Fruit fly (Drosophila melanogaster) whole organism, pupa: ENCODE results near the gene Sidpn.
A peak's percentile ranks its signal among the peaks of the same experiment; 100 is the strongest.

Experiments used
- CG10348 ChIP-seq: fragments of 200-800 bp; sonication (Bioruptor generic); IDR thresholded peaks from 2 replicates; pipeline ENCODE4 v1.3.6; 2022; ENCODE audit warnings: missing biosample characterization, missing genetic modification characterization
- CG12605 ChIP-seq: fragments of 200-800 bp; sonication (Bioruptor generic); IDR thresholded peaks from 2 replicates; pipeline ENCODE4 v1.3.6; 2022; ENCODE audit warnings: missing biosample characterization, missing genetic modification characterization
- CG13204 ChIP-seq: fragments of 200-800 bp; sonication (Bioruptor generic); optimal IDR thresholded peaks from 2 replicates; lab custom pipeline; 2018; ENCODE audit warnings: missing biosample characterization, mild to moderate bottlenecking, missing genetic modification characterization, moderate library complexity
- CG14655 ChIP-seq: fragments of 200-800 bp; sonication (Bioruptor generic); optimal IDR thresholded peaks from 3 replicates; lab custom pipeline; 2017; ENCODE audit warnings: mild to moderate bottlenecking, missing biosample characterization, missing genetic modification reagents, missing genetic modification characterization
- CG15710 ChIP-seq: fragments of 200-800 bp; sonication (Bioruptor generic); optimal IDR thresholded peaks from 2 replicates; lab custom pipeline; 2018; ENCODE audit warnings: missing biosample characterization, mild to moderate bottlenecking, missing genetic modification characterization, moderate library complexity
- CG17806 ChIP-seq: fragments of 200-800 bp; sonication (Bioruptor generic); optimal IDR thresholded peaks from 2 replicates; lab custom pipeline; 2018; ENCODE audit warnings: missing biosample characterization, mild to moderate bottlenecking, missing genetic modification characterization, moderate library complexity
- CG32121 ChIP-seq: fragments of 200-800 bp; sonication (Bioruptor generic); IDR thresholded peaks from 2 replicates; pipeline ENCODE4 v1.3.6; 2022; ENCODE audit warnings: missing biosample characterization, missing genetic modification characterization
- CG34367 ChIP-seq: fragments of 200-800 bp; sonication (Bioruptor generic); optimal IDR thresholded peaks from 2 replicates; lab custom pipeline; 2018; ENCODE audit warnings: missing biosample characterization, mild to moderate bottlenecking, missing genetic modification characterization
- CG4496 ChIP-seq: fragments of 200-800 bp; sonication (Bioruptor generic); IDR thresholded peaks from 3 replicates; pipeline ENCODE4 v1.3.6; 2022; ENCODE audit warnings: missing biosample characterization, missing genetic modification characterization
- CG8159 ChIP-seq: fragments of 200-800 bp; sonication (Bioruptor generic); optimal IDR thresholded peaks from 3 replicates; lab custom pipeline; 2018; ENCODE audit warnings: missing biosample characterization, mild to moderate bottlenecking, missing genetic modification characterization, moderate library complexity
- CG8301 ChIP-seq: fragments of 200-800 bp; sonication (Bioruptor generic); optimal IDR thresholded peaks from 2 replicates; lab custom pipeline; 2018; ENCODE audit warnings: missing biosample characterization, mild to moderate bottlenecking, missing genetic modification characterization
- CG9948 ChIP-seq: fragments of 200-800 bp; sonication (Bioruptor generic); optimal IDR thresholded peaks from 2 replicates; lab custom pipeline; 2018; ENCODE audit warnings: missing biosample characterization, mild to moderate bottlenecking, missing genetic modification characterization, moderate library complexity
- D1 ChIP-seq: fragments of 200-800 bp; sonication (Bioruptor generic); optimal IDR thresholded peaks from 2 replicates; lab custom pipeline; 2018; ENCODE audit warnings: missing biosample characterization, mild to moderate bottlenecking, missing genetic modification characterization, moderate library complexity
- EcR ChIP-seq: fragments of 200-800 bp; sonication (Bioruptor generic); optimal IDR thresholded peaks from 3 replicates; lab custom pipeline; 2019; ENCODE audit warnings: missing biosample characterization, missing genetic modification characterization, mild to moderate bottlenecking, moderate library complexity, missing genetic modification reagents
- Ets98B ChIP-seq: fragments of 200-800 bp; sonication (Bioruptor generic); IDR thresholded peaks from 2 replicates; pipeline ENCODE4 v1.3.6; 2022; ENCODE audit warnings: missing biosample characterization, missing genetic modification characterization
- Pif1A ChIP-seq: fragments of 200-800 bp; sonication (Bioruptor generic); optimal IDR thresholded peaks from 3 replicates; lab custom pipeline; 2016; ENCODE audit warnings: missing biosample characterization, missing genetic modification characterization
- Pif1B ChIP-seq: fragments of 200-800 bp; sonication (Bioruptor generic); optimal IDR thresholded peaks from 3 replicates; lab custom pipeline; 2016; ENCODE audit warnings: missing biosample characterization, missing genetic modification characterization
- Snoo ChIP-seq: fragments of 200-800 bp; sonication (Bioruptor generic); optimal IDR thresholded peaks from 3 replicates; lab custom pipeline; 2017; ENCODE audit warnings: missing biosample characterization, mild to moderate bottlenecking, missing genetic modification characterization, inconsistent platforms
- fd96Ca ChIP-seq: fragments of 200-800 bp; sonication (Bioruptor generic); IDR thresholded peaks from 3 replicates; pipeline ENCODE4 v1.3.6; 2022; ENCODE audit warnings: missing biosample characterization, missing genetic modification characterization
- gl ChIP-seq: fragments of 200-800 bp; sonication (Bioruptor generic); optimal IDR thresholded peaks from 2 replicates; lab custom pipeline; 2018; ENCODE audit warnings: missing biosample characterization, mild to moderate bottlenecking, missing genetic modification characterization
- rn ChIP-seq: fragments of 200-800 bp; sonication (Bioruptor generic); IDR thresholded peaks from 2 replicates; pipeline ENCODE4 v1.3.6; 2022; ENCODE audit warnings: missing biosample characterization, missing genetic modification characterization

The Sidpn gene

DNA sequence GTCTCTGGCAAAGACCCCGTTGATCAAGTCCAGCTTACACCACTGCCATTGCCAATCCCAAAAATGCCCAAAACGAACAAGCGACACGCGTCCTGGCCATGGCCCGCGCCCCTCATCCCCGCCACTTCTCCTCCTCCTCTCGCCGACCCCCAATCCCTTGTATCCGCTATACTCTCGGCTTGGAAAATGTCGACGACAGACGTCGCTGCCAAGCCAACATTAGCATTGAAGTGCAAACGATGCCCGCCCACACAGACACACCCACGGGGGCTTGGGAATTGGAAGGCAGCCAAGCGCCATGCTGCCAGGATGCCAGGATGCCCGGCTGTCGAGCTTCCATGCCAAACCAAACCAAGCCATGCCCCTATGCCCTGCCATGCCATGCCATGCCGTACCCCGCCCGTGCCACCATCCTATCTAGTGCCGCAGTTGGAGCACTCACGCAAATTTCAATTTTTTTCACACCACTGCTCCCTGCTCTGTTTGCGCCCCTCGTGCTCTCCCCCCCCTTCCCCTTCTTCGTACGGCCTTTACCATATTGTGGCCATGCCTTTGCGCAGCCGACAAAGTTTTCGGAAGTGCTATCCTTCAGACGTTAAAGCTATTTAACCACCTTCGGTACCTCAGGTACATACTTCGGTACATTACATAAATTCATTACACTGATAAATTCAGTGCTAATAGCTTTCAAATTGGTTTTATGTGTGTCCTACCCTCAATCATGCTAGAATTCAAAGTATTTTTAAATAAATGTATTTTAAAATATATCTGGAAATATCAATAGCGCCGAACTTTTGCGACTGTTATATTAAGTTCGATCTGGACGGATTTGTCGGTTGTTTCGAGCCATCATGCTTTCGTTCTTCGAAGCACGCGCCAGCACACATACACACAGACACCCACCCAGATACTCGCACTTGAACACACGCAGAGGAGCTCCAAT lies 6.0 kb upstream of the Sidpn start:
- TF ChIP-seq gl = peak; percentile 75
- peak; percentile 89 for TF ChIP-seq CG8159 (tag; lab: Kevin White, UChicago)
- TF ChIP-seq CG12605 (GFP tag; lab: Robert Waterston, UW) = peak; percentile 49; the same call in 1 of the 2 replicates
- peak; percentile 91 for TF ChIP-seq Pif1B
- peak; percentile 78 for TF ChIP-seq CG17806 (tag; lab: Kevin White, UChicago)
- no peak for TF ChIP-seq Ets98B (GFP tag; lab: Robert Waterston, UW)
- TF ChIP-seq rn (GFP tag; lab: Robert Waterston, UW) = no peak
- peak; percentile 93 for TF ChIP-seq CG15710 (tag; lab: Kevin White, UChicago)
- TF ChIP-seq Pif1A (GFP tag; lab: Kevin White, UChicago) = peak; percentile 81
- TF ChIP-seq CG14655 (GFP tag; lab: Kevin White, UChicago) = peak; percentile 86
- no peak for TF ChIP-seq CG32121
- no peak for TF ChIP-seq CG10348 (GFP tag; lab: Robert Waterston, UW)
- 0 out of 3 replicates have a peak, but pooled peaks have one; percentile 47 for TF ChIP-seq CG4496
- TF ChIP-seq fd96Ca = no peak; the same call in 2 of the 3 replicates
- TF ChIP-seq Snoo (tag; lab: Kevin White, UChicago) = peak; percentile 87
- peak; percentile 72 for TF ChIP-seq CG13204 (GFP tag; lab: Kevin White, UChicago)
- TF ChIP-seq EcR (GFP tag; lab: Kevin White, UChicago) = peak; percentile 9
- peak; percentile 83 for TF ChIP-seq CG34367 (tag; lab: Kevin White, UChicago)
- TF ChIP-seq CG8301 = peak; percentile 81
- peak; percentile 85 for TF ChIP-seq CG9948 (tag; lab: Kevin White, UChicago)
- TF ChIP-seq D1 (tag; lab: Kevin White, UChicago) = peak; percentile 30

DNA sequence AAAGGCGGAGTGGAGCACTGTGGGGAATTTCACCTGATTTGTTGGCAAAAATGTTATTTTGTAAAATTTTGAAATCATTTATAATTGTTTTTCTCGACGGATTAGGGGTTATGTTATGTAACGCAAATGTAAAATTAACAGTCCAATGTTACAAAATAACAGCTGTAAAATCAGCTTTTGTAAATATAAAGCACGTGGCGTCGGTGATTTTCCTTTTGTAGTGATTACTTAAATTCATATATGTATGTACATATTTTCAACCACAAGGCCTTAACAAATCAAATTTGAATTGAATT lies 5.3 kb upstream of the Sidpn start, which contains the start of gene CG15172:
Gene CG15172 (plus strand): TSS at position 197 of the 296 bp plus-strand sequence.
- TF ChIP-seq CG12605 (GFP tag; lab: Robert Waterston, UW) (no peak), gl (no peak), CG4496 (no peak), D1 (tag; lab: Kevin White, UChicago) (no peak), CG9948 (tag; lab: Kevin White, UChicago) (no peak), Snoo (tag; lab: Kevin White, UChicago) (no peak)

DNA sequence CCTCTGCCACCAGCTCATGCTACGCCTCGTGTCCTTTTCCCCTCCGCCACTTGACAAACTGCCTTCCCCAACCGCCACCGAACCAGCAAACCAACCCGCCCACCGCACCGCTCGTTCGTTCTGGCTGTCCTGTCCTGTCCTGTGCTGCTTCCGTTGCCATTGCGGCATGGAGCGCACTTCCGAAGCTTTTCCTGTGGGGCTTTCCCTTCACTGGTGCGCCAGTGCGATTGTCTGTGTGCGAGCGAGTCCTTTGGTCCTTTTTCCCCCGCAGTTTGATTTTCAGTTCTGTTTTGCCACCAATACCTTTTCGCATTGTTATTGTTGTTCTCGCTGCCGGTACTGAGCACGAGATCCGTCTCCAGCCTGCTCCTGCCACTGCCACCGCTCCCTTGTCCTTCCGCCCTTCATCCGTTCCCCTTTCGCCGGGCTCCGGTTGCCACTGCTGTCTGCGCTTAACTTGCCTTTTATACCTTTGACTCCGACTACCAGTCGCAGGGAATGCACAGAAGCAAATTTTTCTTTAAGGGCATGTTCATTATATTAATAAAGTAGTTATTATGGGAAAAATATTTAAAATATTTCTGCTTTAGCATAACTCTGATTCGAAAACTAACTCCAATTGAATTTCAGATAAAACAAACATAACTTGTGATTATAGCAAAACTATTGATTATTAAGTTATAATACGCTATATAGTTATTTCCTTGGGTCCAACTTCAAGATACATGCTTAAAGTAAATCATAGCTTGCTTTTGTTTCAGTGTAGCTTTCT lies 3.4 kb upstream of the Sidpn start:
- TF ChIP-seq CG17806 (tag; lab: Kevin White, UChicago) (peak; percentile 70), D1 (tag; lab: Kevin White, UChicago) (no peak), gl (no peak), Pif1B (peak; percentile 21), fd96Ca (no peak), CG13204 (GFP tag; lab: Kevin White, UChicago) (peak; percentile 44), Pif1A (GFP tag; lab: Kevin White, UChicago) (peak; percentile 38), CG8301 (peak; percentile 53), CG8159 (tag; lab: Kevin White, UChicago) (peak; percentile 86), CG10348 (GFP tag; lab: Robert Waterston, UW) (no peak), CG14655 (GFP tag; lab: Kevin White, UChicago) (peak; percentile 72), CG15710 (tag; lab: Kevin White, UChicago) (peak; percentile 84), CG9948 (tag; lab: Kevin White, UChicago) (peak; percentile 74), CG34367 (tag; lab: Kevin White, UChicago) (peak; percentile 57), Snoo (tag; lab: Kevin White, UChicago) (peak; percentile 56)
- TF ChIP-seq, all 21 proteins: peak for 11

DNA sequence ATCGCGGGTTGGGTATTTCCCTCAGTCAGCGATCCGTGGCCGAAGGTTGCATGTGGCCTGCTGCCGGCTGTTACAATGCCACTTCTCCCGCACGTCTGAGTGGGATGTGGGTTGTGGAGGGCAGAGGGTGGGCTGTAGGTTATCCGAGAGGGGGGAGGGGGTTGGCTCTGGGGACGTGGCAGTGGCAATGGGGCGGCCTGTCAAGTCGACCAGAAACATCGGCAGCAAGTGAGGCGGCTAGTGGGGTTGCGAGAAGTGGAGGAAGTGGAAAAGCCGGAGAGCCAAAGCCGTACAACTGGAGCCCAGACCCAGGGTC lies 2.8 kb upstream of the Sidpn start:
- TF ChIP-seq CG32121 (no peak), CG13204 (GFP tag; lab: Kevin White, UChicago) (peak; percentile 25), fd96Ca (0 out of 3 replicates have a peak, but pooled peaks have one; percentile 9)

DNA sequence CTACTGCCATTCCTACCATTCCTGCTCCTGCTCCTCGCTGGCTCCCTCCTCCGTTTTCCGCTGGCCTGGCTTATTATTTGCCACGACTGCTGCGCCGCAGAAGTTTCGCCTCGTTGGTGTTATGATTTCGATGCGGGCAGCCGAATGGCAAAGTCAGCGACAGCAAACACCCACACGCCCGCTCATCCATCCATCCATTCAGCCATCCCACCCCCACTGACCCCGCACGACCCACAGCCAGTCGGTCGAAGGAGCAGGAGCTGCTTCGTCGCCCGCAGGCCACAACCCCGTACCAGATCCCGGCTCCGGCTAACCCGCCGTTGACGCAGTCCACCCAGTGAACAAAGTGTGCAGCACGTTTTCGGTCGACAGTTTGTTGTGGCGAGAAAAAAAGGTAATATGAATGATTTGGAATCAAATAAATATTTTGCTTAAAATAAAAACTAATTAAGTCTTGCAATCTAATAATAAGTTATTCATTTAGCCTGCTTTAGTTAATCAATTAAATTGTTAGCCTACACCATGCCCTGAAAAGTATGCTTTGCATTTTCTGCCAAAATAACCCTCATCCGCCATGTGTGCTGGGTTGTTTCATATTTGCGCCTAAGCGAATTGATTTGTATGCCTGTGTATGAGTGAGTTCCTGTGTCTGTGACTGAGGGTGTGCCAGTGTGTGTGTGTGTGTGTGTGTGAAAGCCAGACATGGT lies 866 bp upstream of the Sidpn start:
- peak; percentile 65 for TF ChIP-seq CG9948 (tag; lab: Kevin White, UChicago)
- peak; percentile 56 for TF ChIP-seq Snoo (tag; lab: Kevin White, UChicago)
- peak; percentile 59 for TF ChIP-seq CG34367 (tag; lab: Kevin White, UChicago)
- TF ChIP-seq Ets98B (GFP tag; lab: Robert Waterston, UW) = no peak
- TF ChIP-seq CG15710 (tag; lab: Kevin White, UChicago) = peak; percentile 79
- TF ChIP-seq Pif1A (GFP tag; lab: Kevin White, UChicago) = peak; percentile 52
- peak; percentile 55 for TF ChIP-seq CG8301
- TF ChIP-seq gl = peak; percentile 46
- no peak for TF ChIP-seq fd96Ca
- no peak for TF ChIP-seq CG12605 (GFP tag; lab: Robert Waterston, UW)
- peak; percentile 69 for TF ChIP-seq CG14655 (GFP tag; lab: Kevin White, UChicago)
- no peak for TF ChIP-seq D1 (tag; lab: Kevin White, UChicago)
- peak; percentile 66 for TF ChIP-seq CG17806 (tag; lab: Kevin White, UChicago)
- TF ChIP-seq CG4496 = no peak
- TF ChIP-seq CG10348 (GFP tag; lab: Robert Waterston, UW) = no peak
- TF ChIP-seq CG8159 (tag; lab: Kevin White, UChicago) = peak; percentile 84
- TF ChIP-seq Pif1B = peak; percentile 15
- no peak for TF ChIP-seq CG32121
- TF ChIP-seq CG13204 (GFP tag; lab: Kevin White, UChicago) = peak; percentile 37
